Fruit fly (Drosophila melanogaster): Measurements from ENCODE around the gene sn.

Gene sn

DNA sequence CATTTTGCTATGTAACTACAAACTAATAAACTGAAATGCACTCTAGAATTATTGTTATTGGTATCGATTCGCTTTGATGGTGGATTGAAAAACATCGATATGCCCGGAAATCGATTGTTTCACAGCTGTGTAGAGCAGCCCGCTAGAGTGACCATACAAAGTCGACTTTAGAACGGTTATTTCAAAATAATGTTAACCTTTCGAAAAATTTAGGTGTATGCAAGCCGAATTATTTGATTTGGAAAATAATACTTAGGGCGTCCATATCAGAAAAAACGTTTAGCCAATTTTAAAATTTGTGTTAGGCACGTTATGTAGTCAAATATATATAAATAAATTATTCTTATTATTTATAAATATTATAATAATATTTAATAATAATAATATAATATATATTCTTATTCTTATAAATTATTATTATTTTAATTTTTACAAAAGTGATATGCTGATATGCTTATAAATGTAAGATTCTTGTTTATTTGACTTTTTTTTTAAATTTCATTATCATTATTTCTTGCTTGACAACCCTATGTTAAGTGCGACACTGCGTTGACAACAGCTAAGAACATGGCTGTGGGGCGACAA, 4.5 kb downstream of the sn start, which contains the start of gene sws (continued):
- no peak for TF ChIP-seq CG11762 (GFP tag; optimal IDR thresholded peaks at IDR 0.05; ENCODE audit: insufficient read depth)
- peak; percentile 14 for TF ChIP-seq CG31627 (GFP tag; optimal IDR thresholded peaks at IDR 0.05)
- peak; percentile 34 for TF ChIP-seq Sox15 (GFP tag; optimal IDR thresholded peaks at IDR 0.05)
- TF ChIP-seq Sox14 (GFP tag; optimal IDR thresholded peaks at IDR 0.05) = no peak
- TF ChIP-seq CG6792 (GFP tag; optimal IDR thresholded peaks at IDR 0.05) = peak; percentile 40
- no peak for TF ChIP-seq Eip93F (GFP tag; optimal IDR thresholded peaks at IDR 0.05)
- TF ChIP-seq Hr39 (GFP tag; optimal IDR thresholded peaks at IDR 0.05) = peak; percentile 9
- TF ChIP-seq CG32006 (GFP tag; optimal IDR thresholded peaks at IDR 0.05) = peak; percentile 34
- peak; percentile 59 for TF ChIP-seq svp (GFP tag)
- TF ChIP-seq dsx (GFP tag; optimal IDR thresholded peaks at IDR 0.05; ENCODE audit: poor library complexity, severe bottlenecking) = no peak
- peak; percentile 15 for TF ChIP-seq Ets96B (tag; optimal IDR thresholded peaks at IDR 0.05)
- peak; percentile 40 for TF ChIP-seq lz (GFP tag; optimal IDR thresholded peaks at IDR 0.05)
- TF ChIP-seq Eip78C (GFP tag) = peak; percentile 74
- TF ChIP-seq CG10631 (GFP tag; optimal IDR thresholded peaks at IDR 0.05) = peak; percentile 59
- no peak for TF ChIP-seq CG6808 (GFP tag; optimal IDR thresholded peaks at IDR 0.05)
- no peak for TF ChIP-seq vri (GFP tag; optimal IDR thresholded peaks at IDR 0.05)
- no peak for TF ChIP-seq CG11294 (GFP tag; IDR thresholded peaks at IDR 0.05)
- no peak for TF ChIP-seq Hr38 (GFP tag; optimal IDR thresholded peaks at IDR 0.05)
- TF ChIP-seq spab (GFP tag; optimal IDR thresholded peaks at IDR 0.05) = no peak

DNA sequence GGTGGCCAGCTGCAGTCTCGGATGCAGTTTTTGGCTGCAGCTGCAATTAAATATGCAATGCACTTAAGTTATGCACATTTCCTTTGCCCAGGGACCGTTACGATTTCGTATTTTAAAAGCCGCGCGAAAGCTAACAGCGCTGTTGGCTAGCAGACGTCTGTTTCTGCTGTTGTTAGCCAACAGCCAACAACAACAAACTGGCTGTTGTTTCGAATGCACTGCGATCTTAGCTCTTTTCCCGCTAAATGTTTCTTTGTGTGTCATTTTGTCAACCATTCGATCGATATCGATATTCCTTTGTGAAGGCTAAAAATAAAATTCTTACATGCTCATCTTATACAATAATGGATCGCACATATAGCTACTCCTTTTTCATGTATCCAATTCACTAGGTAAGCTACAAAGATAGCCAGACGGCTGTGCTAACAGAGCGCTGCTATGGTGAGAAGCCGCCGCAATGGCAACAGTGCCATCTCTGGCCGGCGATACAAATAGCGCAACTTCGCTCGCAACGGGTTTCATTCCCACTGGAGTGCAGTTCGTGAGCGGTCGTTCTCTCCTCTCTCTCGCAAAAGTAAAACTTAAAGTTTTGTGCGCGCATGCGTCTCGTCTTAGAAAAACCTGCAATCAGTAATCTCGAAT, 5.5 kb downstream of the sn start:
- no peak for TF ChIP-seq Blimp-1 (GFP tag; optimal IDR thresholded peaks at IDR 0.05)
- peak; percentile 27; the same call in 1 of the 3 replicates for TF ChIP-seq CG6163 (GFP tag; IDR thresholded peaks at IDR 0.05)
- TF ChIP-seq Gug (GFP tag; IDR thresholded peaks at IDR 0.05) = no peak
- peak; percentile 1 for TF ChIP-seq CG16779 (tag; optimal IDR thresholded peaks at IDR 0.05)
- no peak for TF ChIP-seq Smox (GFP tag; optimal IDR thresholded peaks at IDR 0.05)
- no peak for TF ChIP-seq vri (GFP tag; optimal IDR thresholded peaks at IDR 0.05)
- peak; percentile 30 for TF ChIP-seq topi (GFP tag; optimal IDR thresholded peaks at IDR 0.05)
- TF ChIP-seq CG6854 (GFP tag; optimal IDR thresholded peaks at IDR 0.05) = peak; percentile 16
- TF ChIP-seq CG6808 (GFP tag; optimal IDR thresholded peaks at IDR 0.05) = peak; percentile 25
- TF ChIP-seq eg (GFP tag; IDR thresholded peaks at IDR 0.05) = 0 out of 3 replicates have a peak, but pooled peaks have one; percentile 15
- no peak for TF ChIP-seq CG11762 (GFP tag; optimal IDR thresholded peaks at IDR 0.05; ENCODE audit: insufficient read depth)
- no peak for TF ChIP-seq CG6792 (GFP tag; optimal IDR thresholded peaks at IDR 0.05)
- no peak for TF ChIP-seq Ets96B (tag; optimal IDR thresholded peaks at IDR 0.05)
- TF ChIP-seq CG3919 (GFP tag; optimal IDR thresholded peaks at IDR 0.05) = peak; percentile 22
- peak; percentile 10 for TF ChIP-seq CG3032 (tag; optimal IDR thresholded peaks at IDR 0.05)
- peak; percentile 78 for TF ChIP-seq Eip78C (GFP tag)
- no peak for TF ChIP-seq Sox102F (GFP tag; optimal IDR thresholded peaks at IDR 0.05)
- peak in 1 of 2 experiments; percentile 35 for TF ChIP-seq ss (GFP tag; optimal IDR thresholded peaks at IDR 0.05)
- peak; percentile 4 for TF ChIP-seq achi (GFP tag; optimal IDR thresholded peaks at IDR 0.05)
- TF ChIP-seq CG10669 (GFP tag; optimal IDR thresholded peaks at IDR 0.05) = no peak
- TF ChIP-seq lz (GFP tag; optimal IDR thresholded peaks at IDR 0.05) = no peak
- no peak for TF ChIP-seq CG7368 (GFP tag; optimal IDR thresholded peaks at IDR 0.05)
- no peak for TF ChIP-seq CG4318 (GFP tag; optimal IDR thresholded peaks at IDR 0.05)
- peak; percentile 23 for TF ChIP-seq dsx (GFP tag; optimal IDR thresholded peaks at IDR 0.05; ENCODE audit: poor library complexity, severe bottlenecking)
- peak; percentile 81 for TF ChIP-seq Sox14 (GFP tag; optimal IDR thresholded peaks at IDR 0.05)
- TF ChIP-seq CG8632 (GFP tag; optimal IDR thresholded peaks at IDR 0.05) = no peak
- no peak for TF ChIP-seq fd85E (GFP tag; optimal IDR thresholded peaks at IDR 0.05)
- TF ChIP-seq esn (GFP tag; optimal IDR thresholded peaks at IDR 0.05) = peak; percentile 11
